Fruit fly (Drosophila melanogaster) whole organism, embryonic: ENCODE results near the gene ATPsynC.

Experiments used
- B-H2 ChIP-seq: fragments of 200-800 bp; sonication (Bioruptor generic); optimal IDR thresholded peaks from 2 replicates; lab custom pipeline; 2018; ENCODE audit warnings: missing biosample characterization, mild to moderate bottlenecking, missing genetic modification characterization
- Blimp-1 ChIP-seq: fragments of 200-800 bp; sonication (Bioruptor generic); optimal IDR thresholded peaks from 3 replicates; lab custom pipeline; 2018; ENCODE audit warnings: missing biosample characterization, missing genetic modification characterization, mild to moderate bottlenecking, moderate library complexity, missing genetic modification reagents
- CG10209 ChIP-seq: fragments of 200-800 bp; sonication (Bioruptor generic); optimal IDR thresholded peaks from 3 replicates; lab custom pipeline; 2017; ENCODE audit warnings: missing biosample characterization, mild to moderate bottlenecking, missing genetic modification characterization, missing genetic modification reagents
- CG10267 ChIP-seq: fragments of 200-800 bp; sonication (Bioruptor generic); optimal IDR thresholded peaks from 2 replicates; lab custom pipeline; 2018; ENCODE audit warnings: missing biosample characterization, mild to moderate bottlenecking, missing genetic modification characterization, moderate library complexity
- CG12236 ChIP-seq: fragments of 200-800 bp; sonication (Bioruptor generic); optimal IDR thresholded peaks from 2 replicates; lab custom pipeline; 2016; ENCODE audit warnings: missing biosample characterization, missing genetic modification characterization
- CG13287 ChIP-seq: fragments of 200-800 bp; sonication (Bioruptor generic); IDR thresholded peaks from 2 replicates; pipeline ENCODE4 v1.3.6; 2022; ENCODE audit warnings: missing biosample characterization, missing genetic modification characterization; ENCODE audit not compliant: partially characterized antibody
- CG13624 ChIP-seq: fragments of 200-800 bp; sonication (Bioruptor generic); optimal IDR thresholded peaks from 2 replicates; lab custom pipeline; 2016; ENCODE audit warnings: missing biosample characterization, missing genetic modification characterization
- CG1529 ChIP-seq: fragments of 200-800 bp; sonication (Bioruptor generic); optimal IDR thresholded peaks from 3 replicates; lab custom pipeline; 2018; ENCODE audit warnings: missing biosample characterization, missing genetic modification characterization
- CG15601 ChIP-seq: fragments of 200-800 bp; sonication (Bioruptor generic); optimal IDR thresholded peaks from 3 replicates; lab custom pipeline; 2019; ENCODE audit warnings: missing biosample characterization, mild to moderate bottlenecking, missing genetic modification characterization, moderate library complexity
- CG1602 ChIP-seq: fragments of 200-800 bp; sonication (Bioruptor generic); optimal IDR thresholded peaks from 3 replicates; lab custom pipeline; 2016; ENCODE audit warnings: missing biosample characterization, missing genetic modification characterization
- CG1647 ChIP-seq: fragments of 200-800 bp; sonication (Bioruptor generic); optimal IDR thresholded peaks from 3 replicates; lab custom pipeline; 2016; ENCODE audit warnings: missing biosample characterization, missing genetic modification characterization
- CG18619 ChIP-seq: fragments of 200-800 bp; sonication (Bioruptor generic); optimal IDR thresholded peaks from 3 replicates; lab custom pipeline; 2017; ENCODE audit warnings: missing biosample characterization, mild to moderate bottlenecking, missing genetic modification characterization
- CG3281 ChIP-seq: fragments of 200-800 bp; sonication (Bioruptor generic); optimal IDR thresholded peaks from 3 replicates; lab custom pipeline; 2017; ENCODE audit warnings: missing biosample characterization, mild to moderate bottlenecking, missing genetic modification characterization
- CG6254 ChIP-seq: fragments of 200-800 bp; sonication (Bioruptor generic); optimal IDR thresholded peaks from 3 replicates; lab custom pipeline; 2017; ENCODE audit warnings: mild to moderate bottlenecking, missing biosample characterization, missing genetic modification reagents, missing genetic modification characterization
- CG6791 ChIP-seq: fragments of 200-800 bp; sonication (Bioruptor generic); IDR thresholded peaks from 3 replicates; pipeline ENCODE4 v1.3.6; 2022; ENCODE audit warnings: missing biosample characterization, missing genetic modification characterization; ENCODE audit not compliant: partially characterized antibody
- CG7271 ChIP-seq: fragments of 200-800 bp; sonication (Bioruptor generic); optimal IDR thresholded peaks from 2 replicates; lab custom pipeline; 2018; ENCODE audit warnings: missing biosample characterization, mild to moderate bottlenecking, missing genetic modification characterization, moderate library complexity
- CG8089 ChIP-seq: fragments of 200-800 bp; sonication (Bioruptor generic); optimal IDR thresholded peaks from 3 replicates; lab custom pipeline; 2016; ENCODE audit warnings: missing biosample characterization, missing genetic modification characterization
- CG8388 ChIP-seq: fragments of 200-800 bp; sonication (Bioruptor generic); optimal IDR thresholded peaks from 2 replicates; lab custom pipeline; 2019; ENCODE audit warnings: missing biosample characterization, mild to moderate bottlenecking, missing genetic modification characterization, moderate library complexity
- CG8765 ChIP-seq: fragments of 200-800 bp; sonication (Bioruptor generic); IDR thresholded peaks from 2 replicates; pipeline ENCODE4 v1.3.6; 2022; ENCODE audit warnings: missing biosample characterization, missing genetic modification characterization
- CG9817 ChIP-seq: fragments of 200-800 bp; sonication (Bioruptor generic); optimal IDR thresholded peaks from 2 replicates; lab custom pipeline; 2018; ENCODE audit warnings: missing biosample characterization, mild to moderate bottlenecking, missing genetic modification characterization, moderate library complexity
- CoRest ChIP-seq: fragments of 200-800 bp; sonication (Bioruptor generic); optimal IDR thresholded peaks from 3 replicates; lab custom pipeline; 2018; ENCODE audit warnings: missing biosample characterization, mild to moderate bottlenecking, missing genetic modification characterization, moderate library complexity
- Dll ChIP-seq: fragments of 200-800 bp; sonication (Bioruptor generic); IDR thresholded peaks from 4 replicates; pipeline ENCODE4 v1.3.6; 2022; ENCODE audit warnings: missing biosample characterization, missing genetic modification characterization; ENCODE audit not compliant: partially characterized antibody
- Fer1 ChIP-seq: fragments of 200-800 bp; sonication (Bioruptor generic); optimal IDR thresholded peaks from 2 replicates; lab custom pipeline; 2017; ENCODE audit warnings: missing biosample characterization, mild to moderate bottlenecking, missing genetic modification characterization
- H2.0 ChIP-seq: fragments of 200-800 bp; sonication (Bioruptor generic); IDR thresholded peaks from 2 replicates; pipeline ENCODE4 v1.3.6; 2022; ENCODE audit warnings: missing biosample characterization, missing genetic modification characterization
- HmgZ ChIP-seq: fragments of 200-800 bp; sonication (Bioruptor generic); optimal IDR thresholded peaks from 2 replicates; lab custom pipeline; 2018; ENCODE audit warnings: missing biosample characterization, mild to moderate bottlenecking, missing genetic modification characterization
- Lhr ChIP-seq: fragments of 200-800 bp; sonication (Bioruptor generic); optimal IDR thresholded peaks from 3 replicates; lab custom pipeline; 2017; ENCODE audit warnings: mild to moderate bottlenecking, missing biosample characterization, missing genetic modification reagents, missing genetic modification characterization
- Mad ChIP-seq: fragments of 200-800 bp; sonication (Bioruptor generic); optimal IDR thresholded peaks from 2 replicates; lab custom pipeline; 2016; ENCODE audit warnings: missing biosample characterization, missing genetic modification characterization
- Mes4 ChIP-seq: fragments of 200-800 bp; sonication (Bioruptor generic); optimal IDR thresholded peaks from 2 replicates; lab custom pipeline; 2016; ENCODE audit warnings: missing biosample characterization, missing genetic modification characterization
- Myb ChIP-seq: fragments of 200-800 bp; sonication (Bioruptor generic); optimal IDR thresholded peaks from 2 replicates; lab custom pipeline; 2016; ENCODE audit warnings: missing biosample characterization, missing genetic modification characterization
- bcd ChIP-seq: fragments of 200-800 bp; sonication (Bioruptor generic); optimal IDR thresholded peaks from 2 replicates; lab custom pipeline; 2017; ENCODE audit warnings: missing biosample characterization, mild to moderate bottlenecking, missing genetic modification characterization
- br ChIP-seq: fragments of >200 bp; optimal IDR thresholded peaks from 2 replicates; lab custom pipeline; 2017
- eyg ChIP-seq: fragments of 200-800 bp; sonication (Bioruptor generic); optimal IDR thresholded peaks from 3 replicates; lab custom pipeline; 2016; ENCODE audit warnings: missing biosample characterization, missing genetic modification characterization
- gem ChIP-seq: fragments of 200-800 bp; sonication (Bioruptor generic); optimal IDR thresholded peaks from 2 replicates; lab custom pipeline; 2019; ENCODE audit warnings: missing biosample characterization, mild to moderate bottlenecking, missing genetic modification characterization, moderate library complexity
- grau ChIP-seq: fragments of 200-800 bp; optimal IDR thresholded peaks from 3 replicates; lab custom pipeline; 2019; ENCODE audit warnings: missing biosample characterization, mild to moderate bottlenecking, missing genetic modification characterization, moderate library complexity
- gsb ChIP-seq: fragments of 200-800 bp; sonication (Bioruptor generic); IDR thresholded peaks from 2 replicates; pipeline ENCODE4 v1.3.6; 2022; ENCODE audit warnings: missing biosample characterization, missing genetic modification characterization
- hbn ChIP-seq: fragments of 200-800 bp; sonication (Bioruptor generic); IDR thresholded peaks from 2 replicates; pipeline ENCODE4 v1.3.6; 2022; ENCODE audit warnings: missing biosample characterization, missing genetic modification characterization; ENCODE audit not compliant: partially characterized antibody
- kah ChIP-seq: fragments of 200-800 bp; sonication (Bioruptor generic); optimal IDR thresholded peaks from 2 replicates; lab custom pipeline; 2018; ENCODE audit warnings: missing biosample characterization, mild to moderate bottlenecking, missing genetic modification characterization
- klu ChIP-seq: fragments of 200-800 bp; sonication (Bioruptor generic); IDR thresholded peaks from 2 replicates; pipeline ENCODE4 v1.3.6; 2022; ENCODE audit warnings: missing biosample characterization, missing genetic modification characterization
- lab ChIP-seq: fragments of 200-800 bp; sonication (Bioruptor generic); optimal IDR thresholded peaks from 3 replicates; lab custom pipeline; 2017; ENCODE audit warnings: missing biosample characterization, missing genetic modification characterization, mild to moderate bottlenecking, moderate library complexity, missing genetic modification reagents
- nerfin-2 ChIP-seq: fragments of 200-800 bp; sonication (Bioruptor generic); IDR thresholded peaks from 2 replicates; pipeline ENCODE4 v1.3.6; 2022; ENCODE audit warnings: missing biosample characterization, missing genetic modification characterization; ENCODE audit not compliant: partially characterized antibody
- onecut ChIP-seq: fragments of 200-800 bp; sonication (Bioruptor generic); IDR thresholded peaks from 2 replicates; pipeline ENCODE4 v1.3.6; 2022; ENCODE audit warnings: missing biosample characterization, missing genetic modification characterization
- p53 ChIP-seq: fragments of 200-800 bp; sonication (Bioruptor generic); optimal IDR thresholded peaks from 2 replicates; lab custom pipeline; 2016; ENCODE audit warnings: missing biosample characterization, missing genetic modification characterization
- pita ChIP-seq: fragments of 200-800 bp; sonication (Bioruptor generic); optimal IDR thresholded peaks from 2 replicates; lab custom pipeline; 2017; ENCODE audit warnings: missing biosample characterization, mild to moderate bottlenecking, missing genetic modification characterization
- pros ChIP-seq: fragments of 200-800 bp; sonication (Bioruptor generic); optimal IDR thresholded peaks from 3 replicates; lab custom pipeline; 2019; ENCODE audit warnings: missing biosample characterization, mild to moderate bottlenecking, missing genetic modification characterization, moderate library complexity
- psq ChIP-seq: fragments of 200-800 bp; sonication (Bioruptor generic); optimal IDR thresholded peaks from 2 replicates; lab custom pipeline; 2017; ENCODE audit warnings: missing biosample characterization, missing genetic modification characterization
- ranshi ChIP-seq: fragments of 200-800 bp; sonication (Bioruptor generic); IDR thresholded peaks from 2 replicates; pipeline ENCODE4 v1.3.6; 2022; ENCODE audit warnings: missing biosample characterization, missing genetic modification characterization
- shn ChIP-seq: fragments of 200-800 bp; sonication (Bioruptor generic); optimal IDR thresholded peaks from 3 replicates; lab custom pipeline; 2016; ENCODE audit warnings: missing biosample characterization, missing genetic modification characterization
- sqz ChIP-seq: fragments of 200-800 bp; sonication (Bioruptor generic); optimal IDR thresholded peaks from 3 replicates; lab custom pipeline; 2018; ENCODE audit warnings: missing biosample characterization, mild to moderate bottlenecking, missing genetic modification characterization

ATPsynC gene

DNA sequence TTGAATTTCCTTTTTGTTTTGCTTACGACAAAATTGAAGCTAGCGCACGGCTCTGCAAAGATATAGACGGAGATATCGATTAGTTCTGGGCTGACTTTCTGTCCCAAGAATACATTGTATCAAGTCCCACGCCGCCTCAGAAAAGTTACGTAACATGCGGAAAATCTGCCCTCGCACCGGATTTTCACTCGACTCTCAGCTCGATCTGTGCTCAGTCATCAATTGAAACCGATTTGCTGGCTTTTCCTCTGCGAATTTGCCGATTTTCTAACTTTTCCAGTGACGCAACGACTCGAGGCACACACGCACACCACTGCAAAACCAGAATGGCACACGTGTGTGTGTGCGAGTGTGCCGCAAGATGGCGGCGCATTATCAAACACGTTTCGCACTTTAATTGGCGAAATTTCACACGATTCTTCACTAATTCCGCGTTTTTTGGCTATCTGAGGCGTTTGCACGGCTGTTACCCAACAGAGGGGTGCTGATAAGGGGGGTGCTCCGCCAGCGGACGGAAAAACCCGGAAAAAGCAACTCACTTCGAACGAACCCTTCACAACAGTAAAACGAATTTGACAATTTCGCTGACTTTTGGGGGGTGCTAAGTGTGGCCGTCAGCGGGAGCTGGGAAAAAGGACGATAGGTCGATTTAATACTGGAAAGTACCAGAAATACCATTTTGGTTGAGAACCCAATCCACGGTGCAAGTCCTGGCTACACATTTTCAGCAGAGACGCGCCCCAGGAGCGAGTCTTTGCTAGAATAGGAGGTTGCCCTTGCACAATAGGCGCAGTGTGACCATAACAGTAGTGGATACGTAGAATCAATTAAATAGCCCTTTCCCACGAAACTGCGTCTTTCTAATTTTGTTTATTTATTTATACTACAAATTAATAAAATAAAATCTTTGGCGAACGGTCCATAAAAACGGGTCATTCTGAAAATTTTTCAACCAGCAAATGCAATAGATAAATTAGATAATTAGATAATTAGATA is at the start of gene ATPsynC (continued):
- TF ChIP-seq sqz (GFP tag; lab: Kevin White, UChicago) = no peak
- no peak for TF ChIP-seq nerfin-2
- peak; percentile 100 for TF ChIP-seq pita
- peak; percentile 99 for TF ChIP-seq Lhr (GFP tag; lab: Kevin White, UChicago)
- TF ChIP-seq CG13287 (GFP tag; lab: Robert Waterston, UW) = no peak
- peak; percentile 67 for TF ChIP-seq CG10267 (tag; lab: Kevin White, UChicago)
- peak; percentile 1 for TF ChIP-seq CG1602 (GFP tag; lab: Kevin White, UChicago)
- TF ChIP-seq CG9817 (tag; lab: Kevin White, UChicago) = peak; percentile 38
- TF ChIP-seq gsb (GFP tag; lab: Robert Waterston, UW) = no peak
- no peak for TF ChIP-seq CG12236 (GFP tag; lab: Kevin White, UChicago)
- no peak for TF ChIP-seq CG8765
- no peak for TF ChIP-seq CG6791 (GFP tag; lab: Robert Waterston, UW)
- TF ChIP-seq Myb (GFP tag; lab: Kevin White, UChicago) = peak; percentile 55
- TF ChIP-seq CG7271 = no peak
- no peak for TF ChIP-seq shn (GFP tag; lab: Kevin White, UChicago)
- no peak for TF ChIP-seq Blimp-1
- TF ChIP-seq CG10209 = peak; percentile 34
- peak; percentile 49 for TF ChIP-seq CG6254 (GFP tag; lab: Kevin White, UChicago)
- peak; percentile 25 for TF ChIP-seq CoRest (tag; lab: Kevin White, UChicago)
- TF ChIP-seq CG8089 (GFP tag; lab: Kevin White, UChicago) = peak; percentile 3
- TF ChIP-seq CG8388 (GFP tag; lab: Kevin White, UChicago) = no peak
- no peak for TF ChIP-seq CG1529 (GFP tag; lab: Kevin White, UChicago)
- peak; percentile 67 for TF ChIP-seq lab (GFP tag; lab: Kevin White, UChicago)
- peak; percentile 31 for TF ChIP-seq grau (tag; lab: Kevin White, UChicago)
- TF ChIP-seq CG1647 (GFP tag; lab: Kevin White, UChicago) = no peak
- TF ChIP-seq kah (GFP tag; lab: Kevin White, UChicago) = no peak
- peak; percentile 57 for TF ChIP-seq CG3281
- peak; percentile 41 for TF ChIP-seq Mad (GFP tag; lab: Kevin White, UChicago)
- TF ChIP-seq CG13624 (GFP tag; lab: Kevin White, UChicago) = peak; percentile 45
- no peak for TF ChIP-seq br (lab: Kevin White, UChicago)
- TF ChIP-seq CG18619 (GFP tag; lab: Kevin White, UChicago) = no peak
- no peak for TF ChIP-seq Mes4 (GFP tag; lab: Kevin White, UChicago)
- no peak for TF ChIP-seq ranshi
- TF ChIP-seq H2.0 = no peak
- peak; percentile 73 for TF ChIP-seq CG15601 (tag; lab: Kevin White, UChicago)
- TF ChIP-seq HmgZ (tag; lab: Kevin White, UChicago) = peak; percentile 91
- TF ChIP-seq klu (GFP tag; lab: Robert Waterston, UW) = no peak
- peak; percentile 75 for TF ChIP-seq Fer1 (GFP tag; lab: Kevin White, UChicago)
- TF ChIP-seq onecut (GFP tag; lab: Robert Waterston, UW) = peak; percentile 40
- no peak for TF ChIP-seq psq
- TF ChIP-seq gem (tag; lab: Kevin White, UChicago) = peak; percentile 57
- TF ChIP-seq Dll (GFP tag; lab: Robert Waterston, UW) = no peak
- no peak for TF ChIP-seq hbn (GFP tag; lab: Robert Waterston, UW)
- peak; percentile 47 for TF ChIP-seq bcd (GFP tag; lab: Kevin White, UChicago)
- peak; percentile 35 for TF ChIP-seq eyg
- peak; percentile 45 for TF ChIP-seq B-H2 (GFP tag; lab: Kevin White, UChicago)
- peak; percentile 67 for TF ChIP-seq p53 (GFP tag; lab: Kevin White, UChicago)
- TF ChIP-seq pros = peak; percentile 8
